Fruit fly (Drosophila melanogaster) whole organism, embryonic: Measurements from ENCODE around the gene stwl.

Source experiments
- BEAF-32 ChIP-seq: fragments of 200-800 bp; sonication (Bioruptor generic); optimal IDR thresholded peaks from 3 replicates; lab custom pipeline; 2017; ENCODE audit warnings: missing biosample characterization, missing genetic modification characterization, mild to moderate bottlenecking, moderate library complexity, missing genetic modification reagents
- BtbVII ChIP-seq: fragments of 200-800 bp; sonication (Bioruptor generic); optimal IDR thresholded peaks from 3 replicates; lab custom pipeline; 2017; ENCODE audit warnings: missing biosample characterization, mild to moderate bottlenecking, missing genetic modification characterization
- CG1024 ChIP-seq: fragments of 200-800 bp; sonication (Bioruptor generic); IDR thresholded peaks from 2 replicates; pipeline ENCODE4 v1.3.6; 2022; ENCODE audit warnings: missing biosample characterization, missing genetic modification characterization
- CG12219 ChIP-seq: fragments of 200-800 bp; sonication (Bioruptor generic); optimal IDR thresholded peaks from 3 replicates; lab custom pipeline; 2018; ENCODE audit warnings: missing biosample characterization, mild to moderate bottlenecking, missing genetic modification characterization
- CG13123 ChIP-seq: fragments of 200-800 bp; sonication (Bioruptor generic); optimal IDR thresholded peaks from 2 replicates; lab custom pipeline; 2016; ENCODE audit warnings: missing biosample characterization, missing genetic modification characterization
- CG14050 ChIP-seq: fragments of 200-800 bp; sonication (Bioruptor generic); IDR thresholded peaks from 3 replicates; pipeline ENCODE4 v1.3.6; 2022; ENCODE audit warnings: missing biosample characterization, missing genetic modification characterization
- CG14667 ChIP-seq: fragments of 200-800 bp; sonication (Bioruptor generic); IDR thresholded peaks from 2 replicates; pipeline ENCODE4 v1.3.6; 2022; ENCODE audit warnings: missing biosample characterization, missing genetic modification characterization
- CG14710 ChIP-seq: fragments of 200-800 bp; sonication (Bioruptor generic); optimal IDR thresholded peaks from 3 replicates; lab custom pipeline; 2019; ENCODE audit warnings: missing biosample characterization, mild to moderate bottlenecking, missing genetic modification characterization, moderate library complexity
- CG1603 ChIP-seq: fragments of 200-800 bp; sonication (Bioruptor generic); optimal IDR thresholded peaks from 2 replicates; lab custom pipeline; 2019; ENCODE audit warnings: missing biosample characterization, mild to moderate bottlenecking, missing genetic modification characterization, moderate library complexity
- CG17568 ChIP-seq: fragments of 200-800 bp; sonication (Bioruptor generic); optimal IDR thresholded peaks from 2 replicates; lab custom pipeline; 2018; ENCODE audit warnings: missing biosample characterization, mild to moderate bottlenecking, missing genetic modification characterization, moderate library complexity
- CG18476 ChIP-seq: fragments of 200-800 bp; sonication (Bioruptor generic); optimal IDR thresholded peaks from 2 replicates; lab custom pipeline; 2016; ENCODE audit warnings: missing biosample characterization, mild to moderate bottlenecking, missing genetic modification characterization
- CG2120 ChIP-seq: fragments of 200-800 bp; sonication (Bioruptor generic); optimal IDR thresholded peaks from 3 replicates; lab custom pipeline; 2016; ENCODE audit warnings: missing biosample characterization, missing genetic modification characterization
- CG2889 ChIP-seq: fragments of 200-800 bp; sonication (Bioruptor generic); IDR thresholded peaks from 3 replicates; pipeline ENCODE4 v1.3.6; 2022; ENCODE audit warnings: missing biosample characterization, missing genetic modification characterization
- CG34376 ChIP-seq: fragments of 200-800 bp; sonication (Bioruptor generic); optimal IDR thresholded peaks from 2 replicates; lab custom pipeline; 2018; ENCODE audit warnings: missing biosample characterization, mild to moderate bottlenecking, missing genetic modification characterization
- CG4424 ChIP-seq: fragments of 200-800 bp; sonication (Bioruptor generic); optimal IDR thresholded peaks from 3 replicates; lab custom pipeline; 2016; ENCODE audit warnings: missing biosample characterization, missing genetic modification characterization
- CG4820 ChIP-seq: fragments of 200-800 bp; sonication (Bioruptor generic); optimal IDR thresholded peaks from 3 replicates; lab custom pipeline; 2016; ENCODE audit warnings: missing biosample characterization, missing genetic modification characterization
- CG6254 ChIP-seq: fragments of 200-800 bp; sonication (Bioruptor generic); optimal IDR thresholded peaks from 3 replicates; lab custom pipeline; 2017; ENCODE audit warnings: mild to moderate bottlenecking, missing biosample characterization, missing genetic modification reagents, missing genetic modification characterization
- CG7786 ChIP-seq: fragments of 200-800 bp; sonication (Bioruptor generic); optimal IDR thresholded peaks from 2 replicates; lab custom pipeline; 2016; ENCODE audit warnings: missing biosample characterization, missing genetic modification characterization
- CG8089 ChIP-seq: fragments of 200-800 bp; sonication (Bioruptor generic); optimal IDR thresholded peaks from 3 replicates; lab custom pipeline; 2016; ENCODE audit warnings: missing biosample characterization, missing genetic modification characterization
- CG8765 ChIP-seq: fragments of 200-800 bp; sonication (Bioruptor generic); IDR thresholded peaks from 2 replicates; pipeline ENCODE4 v1.3.6; 2022; ENCODE audit warnings: missing biosample characterization, missing genetic modification characterization
- CkIIα-i1 ChIP-seq: fragments of 200-800 bp; sonication (Bioruptor generic); IDR thresholded peaks from 2 replicates; pipeline ENCODE4 v1.3.6; 2022; ENCODE audit warnings: missing biosample characterization, missing genetic modification characterization
- Dad ChIP-seq: fragments of 200-800 bp; sonication (Bioruptor generic); optimal IDR thresholded peaks from 3 replicates; lab custom pipeline; 2016; ENCODE audit warnings: missing biosample characterization, missing genetic modification characterization
- Dbx ChIP-seq: fragments of 200-800 bp; sonication (Bioruptor generic); IDR thresholded peaks from 3 replicates; pipeline ENCODE4 v1.3.6; 2022; ENCODE audit warnings: missing biosample characterization, missing genetic modification characterization
- Dfd ChIP-seq, 2 experiments: fragments of >200 bp; optimal IDR thresholded peaks; 2 replicates each; lab custom pipeline; 2017; ENCODE audit warnings: missing biosample characterization in 2 of 2, missing genetic modification characterization in 2 of 2
- E2f1 ChIP-seq: fragments of 200-800 bp; sonication (Bioruptor generic); IDR thresholded peaks from 2 replicates; pipeline ENCODE4 v1.3.6; 2022; ENCODE audit warnings: missing biosample characterization, missing genetic modification characterization
- H15 ChIP-seq: fragments of 200-800 bp; sonication (Bioruptor generic); IDR thresholded peaks from 3 replicates; pipeline ENCODE4 v1.3.6; 2022; ENCODE audit warnings: missing biosample characterization, missing genetic modification characterization
- HmgD ChIP-seq: fragments of 200-800 bp; sonication (Bioruptor generic); optimal IDR thresholded peaks from 3 replicates; lab custom pipeline; 2016; ENCODE audit warnings: missing biosample characterization, missing genetic modification characterization
- MESR4 ChIP-seq: fragments of 200-800 bp; sonication (Bioruptor generic); optimal IDR thresholded peaks from 2 replicates; lab custom pipeline; 2018; ENCODE audit warnings: missing biosample characterization, mild to moderate bottlenecking, missing genetic modification characterization, moderate library complexity
- Med ChIP-seq: fragments of 200-800 bp; sonication (Bioruptor generic); peaks from one replicate; lab custom pipeline; 2016; ENCODE audit warnings: missing biosample characterization, missing genetic modification characterization, mild to moderate bottlenecking, inconsistent platforms, moderate library complexity
- NC2α ChIP-seq: fragments of 200-800 bp; sonication (Bioruptor generic); optimal IDR thresholded peaks from 2 replicates; lab custom pipeline; 2016; ENCODE audit warnings: missing biosample characterization, missing genetic modification characterization
- bcd ChIP-seq: fragments of 200-800 bp; sonication (Bioruptor generic); optimal IDR thresholded peaks from 2 replicates; lab custom pipeline; 2017; ENCODE audit warnings: missing biosample characterization, mild to moderate bottlenecking, missing genetic modification characterization
- ci ChIP-seq: fragments of 200-800 bp; sonication (Bioruptor generic); IDR thresholded peaks from 3 replicates; pipeline ENCODE4 v1.3.6; 2022; ENCODE audit warnings: missing biosample characterization, missing genetic modification characterization
- dmrt11E ChIP-seq: fragments of 200-800 bp; sonication (Bioruptor generic); optimal IDR thresholded peaks from 3 replicates; lab custom pipeline; 2018; ENCODE audit warnings: missing biosample characterization, mild to moderate bottlenecking, missing genetic modification characterization, moderate library complexity
- dpn ChIP-seq, 2 experiments: fragments of 200-800 bp; sonication (Bioruptor generic); optimal IDR thresholded peaks; 3 replicates each; lab custom pipeline; 2016; ENCODE audit warnings: missing biosample characterization in 2 of 2, missing genetic modification characterization in 2 of 2
- esg ChIP-seq: fragments of 200-800 bp; sonication (Bioruptor generic); conservative IDR thresholded peaks from 2 replicates; pipeline ENCODE4 v1.3.6; 2022; ENCODE audit warnings: missing biosample characterization, missing genetic modification characterization
- fd3F ChIP-seq: fragments of 200-800 bp; sonication (Bioruptor generic); optimal IDR thresholded peaks from 2 replicates; lab custom pipeline; 2018; ENCODE audit warnings: missing biosample characterization, mild to moderate bottlenecking, missing genetic modification characterization, moderate library complexity
- hb ChIP-seq: fragments of 200-800 bp; sonication (Bioruptor generic); IDR thresholded peaks from 3 replicates; pipeline ENCODE4 v1.3.6; 2022; ENCODE audit warnings: missing biosample characterization, missing genetic modification characterization; ENCODE audit not compliant: partially characterized antibody
- inv ChIP-seq: fragments of 200-800 bp; sonication (Bioruptor generic); IDR thresholded peaks from 2 replicates; pipeline ENCODE4 v1.3.6; 2022; ENCODE audit warnings: missing biosample characterization, missing genetic modification characterization; ENCODE audit not compliant: partially characterized antibody
- lov ChIP-seq, 2 experiments: fragments of 200-800 bp in 1 of 2; fragments of >200 bp in 1 of 2; sonication (Bioruptor generic) in 1 of 2; IDR thresholded peaks in 1 of 2; optimal IDR thresholded peaks in 1 of 2; 2 replicates in 1 of 2; 3 replicates in 1 of 2; pipeline versions ENCODE4 v1.3.6 to Lab custom; 2017 to 2022; ENCODE audit warnings: missing biosample characterization in 1 of 2, missing genetic modification characterization in 1 of 2
- odd ChIP-seq: fragments of 200-800 bp; sonication (Bioruptor generic); optimal IDR thresholded peaks from 2 replicates; lab custom pipeline; 2017; ENCODE audit warnings: missing biosample characterization, mild to moderate bottlenecking, missing genetic modification characterization
- pfk ChIP-seq: fragments of 200-800 bp; sonication (Bioruptor generic); optimal IDR thresholded peaks from 2 replicates; lab custom pipeline; 2018; ENCODE audit warnings: missing biosample characterization, mild to moderate bottlenecking, missing genetic modification characterization, moderate library complexity
- salm ChIP-seq: fragments of 200-800 bp; sonication (Bioruptor generic); optimal IDR thresholded peaks from 2 replicates; lab custom pipeline; 2018; ENCODE audit warnings: missing biosample characterization, mild to moderate bottlenecking, missing genetic modification characterization
- sens ChIP-seq: fragments of 200-800 bp; sonication (Bioruptor generic); peaks from one replicate; lab custom pipeline; 2016; ENCODE audit warnings: missing biosample characterization, missing genetic modification characterization
- shn ChIP-seq: fragments of 200-800 bp; sonication (Bioruptor generic); optimal IDR thresholded peaks from 3 replicates; lab custom pipeline; 2016; ENCODE audit warnings: missing biosample characterization, missing genetic modification characterization
- toy ChIP-seq: fragments of 200-800 bp; sonication (Bioruptor generic); IDR thresholded peaks from 2 replicates; pipeline ENCODE4 v1.3.6; 2022; ENCODE audit warnings: missing biosample characterization, missing genetic modification characterization
- twi ChIP-seq: fragments of 200-800 bp; optimal IDR thresholded peaks from 2 replicates; lab custom pipeline; 2019; ENCODE audit warnings: missing biosample characterization, mild to moderate bottlenecking, missing genetic modification characterization, moderate library complexity
- unpg ChIP-seq: fragments of 200-800 bp; sonication (Bioruptor generic); optimal IDR thresholded peaks from 3 replicates; lab custom pipeline; 2018; ENCODE audit warnings: missing biosample characterization, mild to moderate bottlenecking, missing genetic modification characterization, moderate library complexity
- vfl ChIP-seq: fragments of 200-800 bp; sonication (Bioruptor generic); optimal IDR thresholded peaks from 2 replicates; lab custom pipeline; 2016; ENCODE audit warnings: missing biosample characterization, missing genetic modification characterization
- yki ChIP-seq: fragments of >200 bp; optimal IDR thresholded peaks from 3 replicates; lab custom pipeline; 2018

stwl gene

DNA sequence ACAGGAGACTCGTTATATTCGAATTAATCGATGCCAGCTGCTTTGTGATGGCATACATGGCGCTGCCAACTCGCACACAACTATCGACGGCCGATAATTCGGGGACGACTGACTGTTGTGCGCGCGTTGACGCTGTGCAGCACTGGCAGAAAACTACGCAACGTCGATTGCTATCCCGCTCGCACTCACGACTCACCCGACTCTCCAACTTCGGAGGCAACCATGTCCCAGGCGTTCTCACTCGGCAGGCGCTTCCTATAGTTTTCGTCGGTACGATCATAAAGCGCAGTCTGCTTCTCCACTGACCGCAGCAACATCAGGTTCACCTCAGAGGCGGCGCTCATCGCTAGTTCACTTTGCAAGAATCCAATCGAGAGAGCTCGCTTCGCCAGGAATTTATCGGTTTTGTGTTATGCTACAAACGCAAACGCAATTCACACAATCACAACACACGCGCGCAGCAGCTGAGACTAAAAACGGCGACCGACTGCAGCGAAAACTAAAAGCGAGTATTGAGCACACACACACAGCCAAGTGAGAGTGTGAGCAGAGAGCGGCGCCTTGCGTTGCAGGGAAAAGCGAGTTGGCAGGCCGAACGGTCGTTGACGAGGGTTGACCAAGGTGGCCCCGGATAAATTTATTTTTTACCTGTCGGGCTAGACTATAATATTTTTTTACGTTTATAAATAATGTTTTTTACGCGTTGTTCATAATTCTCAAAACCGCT is at the start of gene stwl (continued):
- no peak for TF ChIP-seq CG13123 (GFP tag; lab: Kevin White, UChicago)
- TF ChIP-seq BtbVII, result no peak
- peak; percentile 79 for TF ChIP-seq sens
- peak; percentile 36 for TF ChIP-seq CG4424 (GFP tag; lab: Kevin White, UChicago)
- TF ChIP-seq CG14710 (tag; lab: Kevin White, UChicago), result peak; percentile 7
- TF ChIP-seq toy (GFP tag; lab: Robert Waterston, UW), result no peak
- TF ChIP-seq CG8765 (GFP tag; lab: Robert Waterston, UW), result no peak
- TF ChIP-seq CG1024 (GFP tag; lab: Robert Waterston, UW), result peak; percentile 67
- TF ChIP-seq HmgD (GFP tag; lab: Kevin White, UChicago), result peak; percentile 71
- TF ChIP-seq salm (tag; lab: Kevin White, UChicago), result no peak
- no peak for TF ChIP-seq dmrt11E (tag; lab: Kevin White, UChicago)
- peak; percentile 95 for TF ChIP-seq Med
- peak; percentile 62; the same call in 2 of the 3 replicates for TF ChIP-seq hb (GFP tag; lab: Robert Waterston, UW)
- TF ChIP-seq NC2α (GFP tag; lab: Kevin White, UChicago), result no peak
- TF ChIP-seq yki (lab: Kevin White, UChicago), result peak; percentile 22
- peak; percentile 9 for TF ChIP-seq unpg (GFP tag; lab: Kevin White, UChicago)
- TF ChIP-seq bcd (GFP tag; lab: Kevin White, UChicago), result peak; percentile 41
- TF ChIP-seq CG7786, result peak; percentile 43
- peak; percentile 65 for TF ChIP-seq CG2120 (GFP tag; lab: Kevin White, UChicago)
- peak; percentile 17; the same call in 1 of the 3 replicates for TF ChIP-seq CG2889
- peak; percentile 52 for TF ChIP-seq MESR4 (GFP tag; lab: Kevin White, UChicago)
- peak; percentile 29 for TF ChIP-seq CG8089
- TF ChIP-seq Dfd (GFP tag; optimal IDR thresholded peaks at IDR 0.05; lab: Kevin White, UChicago), result no peak
- TF ChIP-seq esg, result peak; percentile 5; the same call in 1 of the 2 replicates
- no peak; the same call in 2 of the 3 replicates for TF ChIP-seq CG14050 (GFP tag; lab: Robert Waterston, UW)
- TF ChIP-seq fd3F (GFP tag; lab: Kevin White, UChicago), result peak; percentile 36
- peak; percentile 59 for TF ChIP-seq shn (GFP tag; lab: Kevin White, UChicago)
- TF ChIP-seq dpn (GFP tag; optimal IDR thresholded peaks at IDR 0.05; lab: Kevin White, UChicago), result peak; percentile 61 to 64
- peak; percentile 48 for TF ChIP-seq inv (GFP tag; lab: Robert Waterston, UW)
- peak; percentile 2 for TF ChIP-seq twi (tag; lab: Kevin White, UChicago)
- TF ChIP-seq CkIIα-i1, result no peak
- peak; percentile 38 for TF ChIP-seq CG17568 (GFP tag; lab: Kevin White, UChicago)
- TF ChIP-seq ci (GFP tag; lab: Robert Waterston, UW), result peak; percentile 62; the same call in 2 of the 3 replicates
- peak; percentile 46 for TF ChIP-seq pfk (GFP tag; lab: Kevin White, UChicago)
- peak; percentile 37; the same call in 1 of the 2 replicates for TF ChIP-seq CG14667 (GFP tag; lab: Robert Waterston, UW)
- no peak for TF ChIP-seq CG6254 (GFP tag; lab: Kevin White, UChicago)
- no peak for TF ChIP-seq CG34376 (GFP tag; lab: Kevin White, UChicago)
- no peak for TF ChIP-seq Dad
- peak; percentile 47 for TF ChIP-seq vfl (GFP tag; lab: Kevin White, UChicago)
- no peak for TF ChIP-seq odd (GFP tag; lab: Kevin White, UChicago)
- no peak for TF ChIP-seq CG18476 (GFP tag; lab: Kevin White, UChicago)
- peak; percentile 79 for TF ChIP-seq BEAF-32 (GFP tag; lab: Kevin White, UChicago)
- TF ChIP-seq H15 (GFP tag; lab: Robert Waterston, UW), result peak; percentile 61; the same call in 2 of the 3 replicates
- peak; percentile 69 for TF ChIP-seq CG1603 (tag; lab: Kevin White, UChicago)
- peak; percentile 8 for TF ChIP-seq CG4820 (GFP tag; lab: Kevin White, UChicago)
- TF ChIP-seq CG12219 (GFP tag; lab: Kevin White, UChicago), result no peak
- peak; percentile 18; the same call in 1 of the 2 replicates for TF ChIP-seq E2f1 (GFP tag; lab: Robert Waterston, UW)
- TF ChIP-seq Dbx, result peak; percentile 78
- no peak for TF ChIP-seq lov (optimal IDR thresholded peaks at IDR 0.05; lab: Kevin White, UChicago)
- TF ChIP-seq lov (GFP tag; IDR thresholded peaks at IDR 0.05; lab: Robert Waterston, UW), result 0 out of 3 replicates have a peak, but pooled peaks have one; percentile 5
